Fruit fly (Drosophila melanogaster): ENCODE data around the gene CG15357.

DNA sequence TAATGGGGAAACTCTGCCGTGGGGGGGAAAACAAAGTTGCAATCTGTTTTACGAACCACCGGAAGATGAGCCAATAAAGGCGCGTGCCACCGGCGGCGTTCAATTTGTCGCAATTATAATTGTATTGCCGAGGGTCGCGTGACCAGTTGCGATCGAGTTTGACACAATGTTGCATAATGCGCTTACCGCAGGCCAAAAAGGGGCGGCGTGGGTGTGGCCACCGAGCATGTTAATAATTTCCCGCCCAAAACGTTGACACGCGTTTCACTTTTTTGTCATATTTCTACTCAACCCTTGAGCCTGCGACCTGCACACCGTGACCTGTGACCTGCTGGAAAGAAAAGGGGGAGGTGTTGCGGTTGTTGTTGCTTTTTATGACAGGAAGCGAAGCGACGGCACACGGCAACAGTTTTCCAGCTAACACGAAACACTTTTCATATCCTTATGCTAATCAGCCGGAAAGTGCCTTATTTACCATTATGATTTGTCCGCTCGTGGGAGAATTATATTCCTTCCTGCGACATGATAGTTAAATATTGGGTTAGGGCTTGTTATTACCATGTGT lies 16.5 kb upstream of the CG15357 start:
- no peak for TF ChIP-seq Blimp-1 (GFP tag; optimal IDR thresholded peaks at IDR 0.05)
- no peak for TF ChIP-seq Sox102F (GFP tag; optimal IDR thresholded peaks at IDR 0.05)
- no peak for TF ChIP-seq Ets96B (tag; optimal IDR thresholded peaks at IDR 0.05)

Measured in whole organism, prepupa.